Worm (Caenorhabditis elegans) whole organism, L3 larva: ENCODE measurements around the gene oig-3.
A peak's percentile ranks its signal among the peaks of the same experiment; 100 is the strongest.

ENCODE experiments used
- ZK546.5 ChIP-seq: sonication (generic microtip); optimal IDR thresholded peaks from 2 replicates; lab custom pipeline; 2017; ENCODE audit warnings: missing biosample characterization, missing genetic modification characterization
- ama-1 ChIP-seq: fragments of 150-350 bp; optimal IDR thresholded peaks from 2 replicates; lab custom pipeline; 2018
- ceh-16 ChIP-seq: sonication (generic microtip); optimal IDR thresholded peaks from 2 replicates; lab custom pipeline; 2017; ENCODE audit warnings: missing biosample characterization, missing genetic modification characterization
- ceh-28 ChIP-seq: fragments of 150-350 bp; optimal IDR thresholded peaks from 2 replicates; lab custom pipeline; 2014; ENCODE audit warnings: missing biosample characterization, missing genetic modification reagents, missing genetic modification characterization
- ceh-82 ChIP-seq: fragments of 150-350 bp; optimal IDR thresholded peaks from 2 replicates; lab custom pipeline; 2014; ENCODE audit warnings: missing biosample characterization, missing genetic modification characterization
- ceh-9 ChIP-seq: sonication (generic microtip); optimal IDR thresholded peaks from 2 replicates; lab custom pipeline; 2018; ENCODE audit warnings: missing biosample characterization, missing genetic modification characterization
- daf-12 ChIP-seq: fragments of 150-350 bp; optimal IDR thresholded peaks from 2 replicates; lab custom pipeline; 2014; ENCODE audit warnings: missing biosample characterization, missing genetic modification reagents, missing genetic modification characterization
- egl-27 ChIP-seq: sonication (generic microtip); optimal IDR thresholded peaks from 4 replicates; lab custom pipeline; 2017; ENCODE audit warnings: missing biosample characterization, missing genetic modification reagents, missing genetic modification characterization
- elt-1 ChIP-seq: fragments of 150-350 bp; optimal IDR thresholded peaks from 2 replicates; lab custom pipeline; 2014; ENCODE audit warnings: missing biosample characterization, missing genetic modification characterization
- elt-3 ChIP-seq, 3 experiments: fragments of 150-350 bp in 1 of 3; sonication (generic microtip) in 2 of 3; optimal IDR thresholded peaks; 2 replicates in 2 of 3; 4 replicates in 1 of 3; lab custom pipeline; 2014 to 2017; ENCODE audit warnings: missing biosample characterization in 3 of 3, missing genetic modification characterization in 3 of 3
- eor-1 ChIP-seq, 2 experiments: fragments of 150-350 bp; optimal IDR thresholded peaks; 2 replicates each; lab custom pipeline; 2014 to 2018; ENCODE audit warnings: missing biosample characterization in 2 of 2, missing genetic modification characterization in 2 of 2
- fkh-10 ChIP-seq: sonication (generic microtip); optimal IDR thresholded peaks from 2 replicates; lab custom pipeline; 2017; ENCODE audit warnings: missing biosample characterization, missing genetic modification reagents, missing genetic modification characterization
- fkh-2 ChIP-seq: fragments of 150-350 bp; optimal IDR thresholded peaks from 2 replicates; lab custom pipeline; 2014; ENCODE audit warnings: missing biosample characterization, missing genetic modification reagents, missing genetic modification characterization
- fos-1 ChIP-seq: fragments of 150-350 bp; optimal IDR thresholded peaks from 2 replicates; lab custom pipeline; 2014; ENCODE audit warnings: missing biosample characterization, missing genetic modification characterization
- hmg-11 ChIP-seq: sonication (generic microtip); optimal IDR thresholded peaks from 2 replicates; lab custom pipeline; 2016; ENCODE audit warnings: missing genetic modification characterization, missing compliant biosample characterization
- jun-1 ChIP-seq: fragments of 150-350 bp; optimal IDR thresholded peaks from 2 replicates; lab custom pipeline; 2014; ENCODE audit warnings: missing biosample characterization, missing genetic modification reagents, missing genetic modification characterization
- lin-15B ChIP-seq: fragments of 150-350 bp; optimal IDR thresholded peaks from 2 replicates; lab custom pipeline; 2014; ENCODE audit warnings: missing biosample characterization, missing genetic modification characterization
- lin-39 ChIP-seq: fragments of 150-350 bp; optimal IDR thresholded peaks from 2 replicates; lab custom pipeline; 2018; ENCODE audit warnings: missing biosample characterization, missing genetic modification reagents, missing genetic modification characterization
- lsy-12 ChIP-seq: sonication (generic microtip); optimal IDR thresholded peaks from 2 replicates; lab custom pipeline; 2016; ENCODE audit warnings: mild to moderate bottlenecking, missing genetic modification characterization, missing compliant biosample characterization
- mml-1 ChIP-seq: fragments of 150-350 bp; sonication (generic microtip); optimal IDR thresholded peaks from 3 replicates; lab custom pipeline; 2014; ENCODE audit warnings: missing biosample characterization, missing genetic modification characterization
- nfya-1 ChIP-seq: sonication (generic microtip); optimal IDR thresholded peaks from 2 replicates; lab custom pipeline; 2017; ENCODE audit warnings: missing genetic modification characterization, mild to moderate bottlenecking, missing compliant biosample characterization, antibody characterized with exemption, moderate library complexity; ENCODE audit not compliant: insufficient read depth
- nhr-11 ChIP-seq: fragments of 150-350 bp; optimal IDR thresholded peaks from 2 replicates; lab custom pipeline; 2014; ENCODE audit warnings: missing biosample characterization, missing genetic modification characterization
- nhr-23 ChIP-seq: fragments of 150-350 bp; optimal IDR thresholded peaks from 2 replicates; lab custom pipeline; 2014; ENCODE audit warnings: missing biosample characterization, missing genetic modification reagents, missing genetic modification characterization
- nhr-237 ChIP-seq: fragments of 150-350 bp; optimal IDR thresholded peaks from 2 replicates; lab custom pipeline; 2014; ENCODE audit warnings: missing biosample characterization, missing genetic modification characterization
- nhr-43 ChIP-seq: sonication (generic microtip); optimal IDR thresholded peaks from 2 replicates; lab custom pipeline; 2016; ENCODE audit warnings: mild to moderate bottlenecking, missing genetic modification characterization, missing compliant biosample characterization; ENCODE audit not compliant: poor library complexity, severe bottlenecking
- nhr-67 ChIP-seq: fragments of 150-350 bp; optimal IDR thresholded peaks from 2 replicates; lab custom pipeline; 2014; ENCODE audit warnings: missing biosample characterization, missing genetic modification characterization
- nhr-76 ChIP-seq: fragments of 150-350 bp; sonication (generic microtip); optimal IDR thresholded peaks from 5 replicates; lab custom pipeline; 2014; ENCODE audit warnings: missing biosample characterization, missing genetic modification characterization
- nhr-77 ChIP-seq: fragments of 150-350 bp; optimal IDR thresholded peaks from 2 replicates; lab custom pipeline; 2014; ENCODE audit warnings: missing biosample characterization, missing genetic modification characterization
- pha-4 ChIP-seq: fragments of 150-350 bp; optimal IDR thresholded peaks from 2 replicates; lab custom pipeline; 2014; ENCODE audit warnings: missing biosample characterization, missing genetic modification reagents, missing genetic modification characterization
- pqm-1 ChIP-seq: fragments of 150-350 bp; optimal IDR thresholded peaks from 2 replicates; lab custom pipeline; 2017; ENCODE audit warnings: missing biosample characterization, missing genetic modification characterization, inconsistent platforms
- sea-2 ChIP-seq: fragments of 150-350 bp; sonication (generic microtip); optimal IDR thresholded peaks from 4 replicates; lab custom pipeline; 2014; ENCODE audit warnings: missing biosample characterization, missing genetic modification reagents, missing genetic modification characterization
- skn-1 ChIP-seq: fragments of 150-350 bp; optimal IDR thresholded peaks from 2 replicates; lab custom pipeline; 2014; ENCODE audit warnings: missing biosample characterization, missing genetic modification characterization
- snpc-4 ChIP-seq: fragments of 150-350 bp; optimal IDR thresholded peaks from 2 replicates; lab custom pipeline; 2014; ENCODE audit warnings: missing biosample characterization, missing genetic modification characterization
- tbx-2 ChIP-seq: sonication (generic microtip); optimal IDR thresholded peaks from 2 replicates; lab custom pipeline; 2016; ENCODE audit warnings: mild to moderate bottlenecking, missing genetic modification characterization, missing compliant biosample characterization
- unc-39 ChIP-seq: sonication (generic microtip); optimal IDR thresholded peaks from 4 replicates; lab custom pipeline; 2017; ENCODE audit warnings: missing biosample characterization, missing genetic modification characterization
- unc-62 ChIP-seq: fragments of 150-350 bp; sonication (generic microtip); optimal IDR thresholded peaks from 4 replicates; lab custom pipeline; 2014; ENCODE audit warnings: missing biosample characterization, missing genetic modification reagents, missing genetic modification characterization
- zag-1 ChIP-seq: fragments of 150-350 bp; optimal IDR thresholded peaks from 2 replicates; lab custom pipeline; 2014; ENCODE audit warnings: missing biosample characterization, missing genetic modification characterization
- ztf-11 ChIP-seq: fragments of 150-350 bp; optimal IDR thresholded peaks from 2 replicates; lab custom pipeline; 2014; ENCODE audit warnings: missing biosample characterization, missing genetic modification characterization
- ztf-4 ChIP-seq: fragments of 150-350 bp; optimal IDR thresholded peaks from 2 replicates; lab custom pipeline; 2014; ENCODE audit warnings: missing biosample characterization, missing genetic modification characterization

Gene oig-3

DNA sequence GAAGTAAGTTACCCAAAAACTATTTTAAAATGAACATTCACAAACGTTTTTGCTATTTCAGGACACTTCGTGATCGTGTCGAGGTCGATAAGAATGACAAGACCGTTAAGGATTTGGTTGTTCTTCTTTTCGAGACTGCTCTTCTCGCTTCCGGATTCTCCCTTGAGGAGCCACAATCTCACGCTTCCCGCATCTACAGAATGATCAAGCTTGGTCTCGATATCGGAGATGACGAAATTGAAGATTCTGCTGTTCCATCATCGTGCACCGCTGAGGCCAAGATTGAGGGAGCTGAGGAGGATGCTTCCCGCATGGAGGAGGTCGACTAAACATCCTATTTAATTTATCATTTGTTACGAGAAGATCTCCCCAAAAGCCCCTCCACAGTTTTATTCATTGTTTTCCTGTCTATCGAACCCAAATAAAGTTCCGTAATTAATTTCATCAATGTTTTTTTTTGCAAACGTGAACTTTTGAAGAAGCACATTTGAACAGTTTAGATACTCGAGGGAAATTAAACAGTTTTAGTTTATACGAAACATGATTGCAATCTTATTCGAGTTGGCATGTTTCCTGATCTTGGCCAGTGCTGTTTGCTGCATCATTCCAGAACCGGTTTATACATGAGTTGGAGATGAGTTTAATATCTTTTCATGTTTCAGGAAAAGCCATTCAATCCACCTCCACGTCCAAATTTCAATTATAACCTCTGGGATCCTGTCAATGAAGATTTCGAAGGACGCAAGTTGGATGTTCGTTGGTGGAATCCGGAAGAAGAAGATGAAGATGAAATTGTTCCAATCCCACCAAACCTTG lies 41.1 kb upstream of the oig-3 start, which contains the start of gene C47E8.11 (continued):
- TF ChIP-seq nhr-23 (peak; percentile 64), ztf-4 (tag; lab: Kevin White, UChicago) (peak; percentile 71), nhr-11 (tag; lab: Kevin White, UChicago) (no peak), elt-3 (tag; optimal IDR thresholded peaks at IDR 0.05; lab: Kevin White, UChicago) (no peak), nhr-43 (tag; lab: Kevin White, UChicago) (peak; percentile 59), skn-1 (tag; lab: Kevin White, UChicago) (no peak), elt-1 (tag; lab: Kevin White, UChicago) (no peak), ama-1 (lab: Kevin White, UChicago) (peak; percentile 99), pqm-1 (tag; lab: Kevin White, UChicago) (no peak), lsy-12 (tag; lab: Kevin White, UChicago) (peak; percentile 37), hmg-11 (tag; lab: Kevin White, UChicago) (peak; percentile 22), daf-12 (tag; lab: Kevin White, UChicago) (no peak), lin-15B (tag; lab: Kevin White, UChicago) (no peak), tbx-2 (tag; lab: Kevin White, UChicago) (peak; percentile 81), mml-1 (no peak), nhr-67 (tag; lab: Kevin White, UChicago) (no peak), nhr-237 (no peak), ceh-9 (tag; lab: Kevin White, UChicago) (no peak), zag-1 (tag; lab: Kevin White, UChicago) (no peak)

DNA sequence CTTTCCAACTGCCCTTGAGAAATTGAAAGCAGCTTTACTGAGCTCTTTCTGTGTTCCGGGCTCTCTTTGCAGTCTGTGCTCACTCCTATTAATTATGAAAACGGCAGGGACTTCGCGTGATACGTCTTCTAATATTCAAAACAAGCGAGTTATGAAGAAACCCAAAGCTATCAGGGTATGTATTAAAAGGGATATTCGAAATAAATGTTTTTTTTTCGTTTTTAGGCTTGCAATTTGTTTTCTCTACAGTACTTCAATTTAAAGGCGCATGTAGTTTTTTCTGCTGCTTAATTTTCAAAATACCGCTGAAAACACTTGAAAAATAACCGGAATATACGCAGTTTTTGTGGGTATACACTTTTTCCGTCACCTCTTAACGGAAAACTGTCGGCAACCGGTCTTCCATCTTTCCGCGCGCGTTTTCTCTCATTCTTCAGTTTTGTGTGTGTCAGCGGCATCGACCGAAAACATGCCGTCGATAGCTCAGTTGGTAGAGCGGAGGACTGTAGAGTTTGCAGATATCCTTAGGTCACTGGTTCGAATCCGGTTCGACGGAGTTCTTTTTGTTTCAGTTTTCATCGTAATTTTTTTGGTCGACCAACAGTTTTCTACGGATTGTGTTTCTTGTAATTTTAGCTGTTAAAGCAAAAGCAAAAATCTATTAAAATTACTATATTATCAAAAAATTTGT lies 40.2 kb upstream of the oig-3 start, which contains the start of gene gasr-8:
Gene gasr-8 (plus strand): TSS at position 51 of the 691 bp plus-strand sequence.
- no peak for TF ChIP-seq ceh-82
- peak; percentile 18 for TF ChIP-seq pha-4 (tag; lab: Kevin White, UChicago)
- TF ChIP-seq lin-39 (tag; lab: Kevin White, UChicago), result no peak
- peak; percentile 22 for TF ChIP-seq nfya-1 (tag; lab: Kevin White, UChicago)
- TF ChIP-seq fos-1 (tag; lab: Kevin White, UChicago), result no peak
- no peak for TF ChIP-seq eor-1 (tag; optimal IDR thresholded peaks at IDR 0.05; lab: Kevin White, UChicago)
- no peak for TF ChIP-seq pqm-1 (tag; lab: Kevin White, UChicago)
- no peak for TF ChIP-seq nhr-67 (tag; lab: Kevin White, UChicago)
- TF ChIP-seq, all 47 proteins: peak for 2

DNA sequence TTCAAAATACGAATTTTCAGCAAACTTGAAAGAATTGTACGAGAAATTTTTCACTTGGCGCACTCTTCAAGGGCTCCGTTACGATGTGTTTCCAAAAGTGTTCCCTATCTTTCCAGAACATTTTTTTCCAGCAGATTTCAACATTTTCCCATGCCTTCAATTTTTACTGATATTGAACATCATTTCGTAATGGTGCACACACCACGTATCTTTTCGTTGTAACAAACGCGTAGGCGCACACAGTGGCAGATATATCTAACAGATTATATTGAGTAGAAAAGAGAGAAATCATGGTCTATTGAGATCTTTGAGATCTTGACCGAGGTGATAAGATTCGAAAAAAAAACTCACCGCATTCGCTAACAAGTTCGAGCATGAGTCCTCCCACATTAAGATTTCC lies 33.7 kb upstream of the oig-3 start:
- no peak for TF ChIP-seq eor-1 (tag; optimal IDR thresholded peaks at IDR 0.05; lab: Kevin White, UChicago)
- no peak for TF ChIP-seq ceh-9 (tag; lab: Kevin White, UChicago)
- TF ChIP-seq lin-15B (tag; lab: Kevin White, UChicago), result no peak
- no peak for TF ChIP-seq nhr-11 (tag; lab: Kevin White, UChicago)
- TF ChIP-seq snpc-4 (tag; lab: Kevin White, UChicago), result no peak
- TF ChIP-seq jun-1, result no peak
- TF ChIP-seq nhr-76 (tag; lab: Kevin White, UChicago), result no peak

DNA sequence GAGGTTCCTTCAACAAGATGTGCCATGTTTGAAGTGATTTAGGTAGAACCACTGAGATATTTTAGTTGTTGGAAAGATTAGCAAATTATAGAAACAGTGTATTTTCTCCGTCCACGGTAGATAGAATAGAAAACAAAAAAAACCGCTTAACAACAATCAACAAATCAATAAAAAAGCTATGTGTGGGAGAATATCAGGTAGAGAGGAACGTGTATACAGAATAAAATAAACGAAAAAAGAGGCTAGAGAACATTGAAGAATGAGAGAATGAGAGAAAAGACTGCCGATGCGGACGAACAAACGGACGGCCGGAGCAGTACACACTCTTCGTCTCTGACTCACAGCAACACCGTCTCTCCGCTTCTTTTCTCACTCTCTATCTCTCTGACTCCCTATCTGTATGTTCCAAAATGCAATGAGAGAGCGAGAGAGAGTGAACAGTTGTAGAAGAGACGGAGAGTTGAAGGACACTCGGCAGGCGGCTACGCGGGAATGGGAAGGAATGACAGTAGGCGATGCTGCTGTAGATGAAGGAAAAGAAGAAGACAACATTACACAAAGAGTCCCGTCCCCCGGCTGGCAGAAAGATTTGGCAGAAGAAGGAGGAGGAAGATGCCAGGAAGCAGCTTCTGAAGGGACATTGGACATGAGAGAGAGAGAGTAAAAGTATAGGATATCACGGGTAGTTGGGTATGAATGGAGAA lies 32.7 kb upstream of the oig-3 start, which contains the start of gene unc-112:
Gene unc-112 (minus strand): TSS at position 51 of the 704 bp plus-strand sequence.
- TF ChIP-seq lin-39 (tag; lab: Kevin White, UChicago), result peak; percentile 57
- peak; percentile 55 for TF ChIP-seq nhr-11 (tag; lab: Kevin White, UChicago)
- TF ChIP-seq fkh-2 (tag; lab: Kevin White, UChicago), result no peak
- peak; percentile 3 for TF ChIP-seq lsy-12 (tag; lab: Kevin White, UChicago)
- peak; percentile 38 for TF ChIP-seq jun-1
- no peak for TF ChIP-seq ztf-11 (tag; lab: Kevin White, UChicago)
- TF ChIP-seq fkh-10 (GFP tag; lab: Kevin White, UChicago), result no peak
- TF ChIP-seq unc-39 (tag; lab: Kevin White, UChicago), result no peak
- TF ChIP-seq nhr-43 (tag; lab: Kevin White, UChicago), result peak; percentile 25
- TF ChIP-seq ceh-82, result no peak
- TF ChIP-seq mml-1, result no peak
- TF ChIP-seq sea-2 (GFP tag; lab: Kevin White, UChicago), result peak; percentile 9
- peak; percentile 77 for TF ChIP-seq snpc-4 (tag; lab: Kevin White, UChicago)
- TF ChIP-seq nhr-67 (tag; lab: Kevin White, UChicago), result no peak
- peak; percentile 26 for TF ChIP-seq skn-1 (tag; lab: Kevin White, UChicago)
- peak; percentile 15 for TF ChIP-seq ceh-28
- TF ChIP-seq lin-15B (tag; lab: Kevin White, UChicago), result peak; percentile 59
- TF ChIP-seq hmg-11 (tag; lab: Kevin White, UChicago), result peak; percentile 82
- TF ChIP-seq egl-27 (tag; lab: Kevin White, UChicago), result no peak
- TF ChIP-seq nhr-77, result no peak
- no peak for TF ChIP-seq elt-3 (tag; optimal IDR thresholded peaks at IDR 0.05; lab: Kevin White, UChicago)
- TF ChIP-seq ztf-4 (tag; lab: Kevin White, UChicago), result no peak
- no peak for TF ChIP-seq ceh-16 (tag; lab: Kevin White, UChicago)
- peak; percentile 18 for TF ChIP-seq unc-62
- TF ChIP-seq ZK546.5, result no peak
- no peak for TF ChIP-seq nhr-237
- peak; percentile 15 for TF ChIP-seq nhr-76 (tag; lab: Kevin White, UChicago)
- TF ChIP-seq tbx-2 (tag; lab: Kevin White, UChicago), result no peak
- TF ChIP-seq elt-1 (tag; lab: Kevin White, UChicago), result no peak
- TF ChIP-seq pqm-1 (tag; lab: Kevin White, UChicago), result peak; percentile 44
